Fruit fly (Drosophila melanogaster) S2 (cell line): ENCODE results near the gene tfc.

Experiments used
- CG8478 ChIP-seq: fragments of >200 bp; optimal IDR thresholded peaks from 2 replicates; lab custom pipeline; 2018
- CTCF ChIP-seq, 2 experiments: fragments of >200 bp; optimal IDR thresholded peaks; 2 replicates each; lab custom pipeline; 2018

- TF ChIP-seq CG8478 (lab: Kevin White, UChicago) (no peak), CTCF (optimal IDR thresholded peaks at IDR 0.05; lab: Kevin White, UChicago) (no peak)
These were observed 19.5 kb downstream of the tfc start, which contains the start of gene CG32333 for dm6 chr3L:1275767-1276166.
